Worm (Caenorhabditis elegans) whole organism, L4 larva: ENCODE results near the gene F52E4.5.

Experiments
- hif-1 ChIP-seq, 2 experiments: sonication (generic microtip); optimal IDR thresholded peaks; 2 replicates each; lab custom pipeline; 2016 to 2017; ENCODE audit warnings: missing compliant biosample characterization in 2 of 2, missing genetic modification characterization in 2 of 2, missing genetic modification reagents in 2 of 2, missing genotype in 2 of 2, mild to moderate bottlenecking in 1 of 2
- snpc-1.2 ChIP-seq: fragments of 200-800 bp; sonication (Bioruptor generic); IDR thresholded peaks from 2 replicates; pipeline ENCODE4 v1.3.6; 2022; ENCODE audit warnings: missing genetic modification reagents, missing genetic modification characterization, missing compliant biosample characterization
- vab-7 ChIP-seq: fragments of 200-800 bp; sonication (Bioruptor generic); IDR thresholded peaks from 2 replicates; pipeline ENCODE4 v1.3.6; 2022; ENCODE audit warnings: missing genetic modification reagents, missing genetic modification characterization, missing compliant biosample characterization

F52E4.5 gene

DNA sequence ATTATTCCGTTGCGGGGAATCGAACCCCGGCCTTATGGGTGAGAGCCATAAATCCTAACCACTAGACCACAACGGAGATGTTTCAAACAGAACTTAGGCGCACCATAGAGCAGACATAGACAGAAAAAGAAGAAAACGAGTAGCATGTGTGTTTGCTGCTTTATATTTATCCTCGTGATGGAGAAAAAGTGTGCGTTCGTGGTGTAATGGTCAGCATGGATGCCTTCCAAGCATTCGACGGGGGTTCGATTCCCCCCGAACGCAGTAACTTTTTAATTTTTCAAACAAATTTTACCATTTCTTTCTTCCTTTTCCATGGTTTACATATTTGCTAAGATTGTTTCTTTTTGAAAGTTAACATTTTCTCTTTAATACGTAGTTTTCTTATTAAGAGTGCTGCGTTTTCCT lies 51.2 kb downstream of the F52E4.5 start (continued):
- TF ChIP-seq vab-7 (GFP tag; lab: Robert Waterston, UW) = peak; percentile 99
- peak; percentile 96 for TF ChIP-seq snpc-1.2
- peak; percentile 75 to 87 for TF ChIP-seq hif-1 (tag; optimal IDR thresholded peaks at IDR 0.05; lab: Kevin White, UChicago)
